Worm (Caenorhabditis elegans) whole organism, mixed stage, embryonic: ENCODE data around the gene Y55D5A.1.

Experiments used
- blmp-1 ChIP-seq: fragments of 150-350 bp; optimal IDR thresholded peaks from 2 replicates; lab custom pipeline; 2014; ENCODE audit warnings: missing biosample characterization, missing genetic modification characterization
- ceh-83 ChIP-seq: fragments of 200-800 bp; sonication (Bioruptor generic); optimal IDR thresholded peaks from 2 replicates; lab custom pipeline; 2018; ENCODE audit warnings: mild to moderate bottlenecking, missing genetic modification characterization, missing compliant biosample characterization
- ham-2 ChIP-seq: fragments of 200-800 bp; sonication (Bioruptor generic); optimal IDR thresholded peaks from 2 replicates; lab custom pipeline; 2018; ENCODE audit warnings: mild to moderate bottlenecking, missing genetic modification characterization, missing compliant biosample characterization
- hlh-1 ChIP-seq: fragments of 150-350 bp; optimal IDR thresholded peaks from 2 replicates; lab custom pipeline; 2014; ENCODE audit warnings: missing biosample characterization, missing genetic modification reagents, missing genetic modification characterization
- nhr-76 ChIP-seq: sonication (generic microtip); optimal IDR thresholded peaks from 2 replicates; lab custom pipeline; 2017; ENCODE audit warnings: missing biosample characterization, missing genetic modification characterization
- pha-4 ChIP-seq: fragments of 150-350 bp; optimal IDR thresholded peaks from 2 replicates; lab custom pipeline; 2018; ENCODE audit warnings: missing biosample characterization, missing genetic modification reagents, missing genetic modification characterization
- snpc-4 ChIP-seq: fragments of 150-350 bp; optimal IDR thresholded peaks from 2 replicates; lab custom pipeline; 2014; ENCODE audit warnings: missing biosample characterization, missing genetic modification characterization

- TF ChIP-seq ham-2 (no peak), hlh-1 (peak; percentile 13), snpc-4 (tag; lab: Kevin White, UChicago) (no peak), ceh-83 (GFP tag; lab: Kevin White, UChicago) (no peak), pha-4 (tag; lab: Kevin White, UChicago) (no peak), nhr-76 (tag; lab: Kevin White, UChicago) (no peak), blmp-1 (tag; lab: Kevin White, UChicago) (no peak)
Measured at ce11 chrIII:3037346-3037745, 55.1 kb downstream of the Y55D5A.1 start.
